Fruit fly (Drosophila melanogaster) whole organism, wandering third instar larva: ENCODE data around the gene Vdup1.

Experiments
- CG32264 ChIP-seq: fragments of 200-800 bp; sonication (Bioruptor generic); optimal IDR thresholded peaks from 2 replicates; lab custom pipeline; 2016; ENCODE audit warnings: missing biosample characterization, missing genetic modification characterization
- OdsH ChIP-seq: fragments of 200-800 bp; sonication (Bioruptor generic); optimal IDR thresholded peaks from 2 replicates; lab custom pipeline; 2016; ENCODE audit warnings: missing biosample characterization, mild to moderate bottlenecking, missing genetic modification characterization
- dsf ChIP-seq: sonication (Bioruptor generic); optimal IDR thresholded peaks from 2 replicates; lab custom pipeline; 2016; ENCODE audit warnings: missing biosample characterization, missing genetic modification characterization, borderline replicate concordance
- ey ChIP-seq: fragments of 200-800 bp; sonication (Bioruptor generic); optimal IDR thresholded peaks from 2 replicates; lab custom pipeline; 2016; ENCODE audit warnings: missing biosample characterization, missing genetic modification characterization
- h ChIP-seq: fragments of 200-800 bp; sonication (Bioruptor generic); optimal IDR thresholded peaks from 3 replicates; lab custom pipeline; 2016; ENCODE audit warnings: missing biosample characterization, mild to moderate bottlenecking, missing genetic modification characterization
- sage ChIP-seq: fragments of 200-800 bp; sonication (Bioruptor generic); optimal IDR thresholded peaks from 2 replicates; lab custom pipeline; 2016; ENCODE audit warnings: missing biosample characterization, mild to moderate bottlenecking, missing genetic modification characterization
- usp ChIP-seq: fragments of >200 bp; optimal IDR thresholded peaks from 2 replicates; lab custom pipeline; 2017; ENCODE audit warnings: missing biosample characterization, missing genetic modification characterization

DNA sequence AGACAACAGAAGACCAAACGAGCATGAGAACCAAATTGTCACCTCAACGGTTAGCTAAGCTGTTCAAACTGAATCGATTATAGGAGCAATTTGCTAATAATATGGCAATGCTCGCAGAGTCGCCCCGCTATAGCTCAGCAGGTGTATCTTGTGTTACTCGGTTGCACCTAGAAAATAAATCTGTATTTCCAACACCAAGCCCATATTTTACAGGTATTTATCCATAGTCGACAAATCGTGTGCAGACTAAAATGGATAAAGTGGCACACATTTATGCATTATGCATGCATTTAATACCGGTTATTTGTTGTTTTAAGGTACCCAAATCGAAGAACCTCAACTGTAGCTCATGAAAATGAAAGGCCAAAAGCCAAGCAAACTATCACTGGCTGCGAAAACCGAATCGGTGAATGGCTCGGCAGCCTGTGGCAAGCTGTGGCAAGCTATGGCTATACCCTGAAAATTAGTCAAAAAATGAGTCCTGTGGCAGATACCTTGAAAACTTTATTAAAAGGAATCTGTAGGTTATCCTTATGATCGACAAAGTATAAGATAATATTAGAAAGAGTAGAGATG is at the start of gene Vdup1:
- no peak for TF ChIP-seq OdsH
- TF ChIP-seq ey (GFP tag; lab: Kevin White, UChicago), result no peak
- no peak for TF ChIP-seq sage
- no peak for TF ChIP-seq CG32264
- no peak for TF ChIP-seq dsf (GFP tag; lab: Kevin White, UChicago)
- TF ChIP-seq usp (GFP tag; lab: Kevin White, UChicago), result no peak
- TF ChIP-seq h, result no peak
